Worm (Caenorhabditis elegans) whole organism, mixed stage, embryonic: ENCODE measurements around the gene F21C10.19.

Experiments
- ceh-83 ChIP-seq: fragments of 200-800 bp; sonication (Bioruptor generic); optimal IDR thresholded peaks from 2 replicates; lab custom pipeline; 2018; ENCODE audit warnings: mild to moderate bottlenecking, missing genetic modification characterization, missing compliant biosample characterization
- elt-1 ChIP-seq: sonication (generic microtip); optimal IDR thresholded peaks from 2 replicates; lab custom pipeline; 2017; ENCODE audit warnings: missing genetic modification characterization, mild to moderate bottlenecking, missing compliant biosample characterization, antibody characterized with exemption, moderate library complexity, borderline replicate concordance; ENCODE audit not compliant: insufficient read depth
- lin-32 ChIP-seq: fragments of 200-800 bp; sonication (Bioruptor generic); optimal IDR thresholded peaks from 2 replicates; lab custom pipeline; 2018; ENCODE audit warnings: mild to moderate bottlenecking, missing genetic modification characterization, missing compliant biosample characterization
- mab-5 ChIP-seq: fragments of 150-350 bp; optimal IDR thresholded peaks from 2 replicates; lab custom pipeline; 2014; ENCODE audit warnings: missing biosample characterization, missing genetic modification characterization
- nhr-76 ChIP-seq: sonication (generic microtip); optimal IDR thresholded peaks from 2 replicates; lab custom pipeline; 2017; ENCODE audit warnings: missing biosample characterization, missing genetic modification characterization
- snpc-4 ChIP-seq: fragments of 150-350 bp; optimal IDR thresholded peaks from 2 replicates; lab custom pipeline; 2014; ENCODE audit warnings: missing biosample characterization, missing genetic modification characterization
- tbx-8 ChIP-seq: fragments of 200-800 bp; sonication (Bioruptor generic); optimal IDR thresholded peaks from 2 replicates; lab custom pipeline; 2018; ENCODE audit warnings: mild to moderate bottlenecking, missing genetic modification characterization, moderate library complexity, missing compliant biosample characterization

ce11 chrV:9155616-9156015, 24.8 kb downstream of the F21C10.19 start:
- no peak for TF ChIP-seq tbx-8 (GFP tag; lab: Kevin White, UChicago)
- TF ChIP-seq ceh-83, result no peak
- no peak for TF ChIP-seq elt-1 (tag; lab: Kevin White, UChicago)
- no peak for TF ChIP-seq lin-32 (GFP tag; lab: Kevin White, UChicago)
- no peak for TF ChIP-seq mab-5 (tag; lab: Kevin White, UChicago)
- TF ChIP-seq snpc-4, result no peak
- TF ChIP-seq nhr-76 (tag; lab: Kevin White, UChicago), result no peak
